Worm (Caenorhabditis elegans) whole organism, L2 larva: ENCODE data around the gene ndg-4.

ENCODE experiments used
- C34F6.9 ChIP-seq: fragments of 150-350 bp; optimal IDR thresholded peaks from 2 replicates; lab custom pipeline; 2014; ENCODE audit warnings: missing biosample characterization, missing genetic modification characterization
- F13H6.1 ChIP-seq: sonication (generic microtip); optimal IDR thresholded peaks from 2 replicates; lab custom pipeline; 2016; ENCODE audit warnings: missing genetic modification characterization, missing compliant biosample characterization
- R02D3.7 ChIP-seq: fragments of 150-350 bp; optimal IDR thresholded peaks from 2 replicates; lab custom pipeline; 2014; ENCODE audit warnings: missing biosample characterization, missing genetic modification characterization
- Y55F3AM.14 ChIP-seq: fragments of 200-800 bp; sonication (Bioruptor generic); optimal IDR thresholded peaks from 2 replicates; lab custom pipeline; 2018; ENCODE audit warnings: mild to moderate bottlenecking, missing genetic modification characterization, missing compliant biosample characterization
- ZK546.5 ChIP-seq: sonication (generic microtip); optimal IDR thresholded peaks from 2 replicates; lab custom pipeline; 2017; ENCODE audit warnings: missing biosample characterization, missing genetic modification characterization
- aly-2 ChIP-seq: fragments of 150-350 bp; optimal IDR thresholded peaks from 2 replicates; lab custom pipeline; 2014; ENCODE audit warnings: missing biosample characterization, missing genetic modification characterization
- ama-1 ChIP-seq: fragments of 150-350 bp; optimal IDR thresholded peaks from 2 replicates; lab custom pipeline; 2018; ENCODE audit warnings: inconsistent platforms
- ceh-16 ChIP-seq: fragments of 150-350 bp; optimal IDR thresholded peaks from 2 replicates; lab custom pipeline; 2014; ENCODE audit warnings: missing biosample characterization, missing genetic modification characterization
- ceh-82 ChIP-seq: fragments of 150-350 bp; optimal IDR thresholded peaks from 2 replicates; lab custom pipeline; 2014; ENCODE audit warnings: missing biosample characterization, missing genetic modification characterization
- crh-2 ChIP-seq: sonication (generic microtip); optimal IDR thresholded peaks from 2 replicates; lab custom pipeline; 2017; ENCODE audit warnings: missing biosample characterization, missing genetic modification characterization
- egl-27 ChIP-seq: sonication (generic microtip); optimal IDR thresholded peaks from 3 replicates; lab custom pipeline; 2017; ENCODE audit warnings: missing biosample characterization, missing genetic modification reagents, missing genetic modification characterization
- elt-1 ChIP-seq: fragments of 150-350 bp; optimal IDR thresholded peaks from 2 replicates; lab custom pipeline; 2014; ENCODE audit warnings: missing biosample characterization, missing genetic modification characterization
- fos-1 ChIP-seq: fragments of 150-350 bp; optimal IDR thresholded peaks from 2 replicates; lab custom pipeline; 2014; ENCODE audit warnings: missing biosample characterization, missing genetic modification characterization
- lin-11 ChIP-seq: fragments of 150-350 bp; sonication (generic microtip); optimal IDR thresholded peaks from 2 replicates; lab custom pipeline; 2014; ENCODE audit warnings: missing biosample characterization, missing genetic modification characterization, inconsistent platforms, mixed read lengths
- lin-13 ChIP-seq: fragments of 150-350 bp; optimal IDR thresholded peaks from 2 replicates; lab custom pipeline; 2014; ENCODE audit warnings: missing biosample characterization, missing genetic modification reagents, missing genetic modification characterization
- lin-39 ChIP-seq: fragments of 150-350 bp; optimal IDR thresholded peaks from 2 replicates; lab custom pipeline; 2014; ENCODE audit warnings: missing biosample characterization, missing genetic modification reagents, missing genetic modification characterization
- lsy-2 ChIP-seq, 2 experiments: fragments of 150-350 bp in 1 of 2; sonication (generic microtip) in 1 of 2; optimal IDR thresholded peaks; 2 replicates each; lab custom pipeline; 2014 to 2017; ENCODE audit warnings: missing biosample characterization in 2 of 2, missing genetic modification characterization in 2 of 2
- mab-5 ChIP-seq: fragments of 150-350 bp; optimal IDR thresholded peaks from 2 replicates; lab custom pipeline; 2014; ENCODE audit warnings: missing biosample characterization, missing genetic modification characterization
- mbf-1 ChIP-seq: sonication (generic microtip); optimal IDR thresholded peaks from 2 replicates; lab custom pipeline; 2017; ENCODE audit warnings: missing biosample characterization, missing genetic modification characterization
- mdl-1 ChIP-seq, 2 experiments: fragments of 150-350 bp in 1 of 2; sonication (generic microtip) in 1 of 2; optimal IDR thresholded peaks; 2 replicates each; lab custom pipeline; 2017; ENCODE audit warnings: missing biosample characterization in 2 of 2, missing genetic modification characterization in 2 of 2
- nhr-11 ChIP-seq: fragments of 150-350 bp; optimal IDR thresholded peaks from 2 replicates; lab custom pipeline; 2014; ENCODE audit warnings: missing biosample characterization, missing genetic modification characterization
- nhr-129 ChIP-seq: fragments of 150-350 bp; optimal IDR thresholded peaks from 2 replicates; lab custom pipeline; 2014; ENCODE audit warnings: missing biosample characterization, missing genetic modification characterization
- nhr-23 ChIP-seq: fragments of 150-350 bp; optimal IDR thresholded peaks from 2 replicates; lab custom pipeline; 2014; ENCODE audit warnings: missing biosample characterization, missing genetic modification reagents, missing genetic modification characterization
- nhr-237 ChIP-seq: fragments of 150-350 bp; optimal IDR thresholded peaks from 2 replicates; lab custom pipeline; 2014; ENCODE audit warnings: missing biosample characterization, missing genetic modification characterization
- nhr-25 ChIP-seq: fragments of 150-350 bp; sonication (generic microtip); optimal IDR thresholded peaks from 3 replicates; lab custom pipeline; 2014; ENCODE audit warnings: missing biosample characterization, missing genetic modification characterization
- nhr-6 ChIP-seq: fragments of 150-350 bp; optimal IDR thresholded peaks from 2 replicates; lab custom pipeline; 2014; ENCODE audit warnings: missing biosample characterization, missing genetic modification characterization
- nhr-77 ChIP-seq: fragments of 150-350 bp; optimal IDR thresholded peaks from 2 replicates; lab custom pipeline; 2014; ENCODE audit warnings: missing biosample characterization, missing genetic modification characterization
- peb-1 ChIP-seq: fragments of 150-350 bp; optimal IDR thresholded peaks from 2 replicates; lab custom pipeline; 2014; ENCODE audit warnings: missing biosample characterization, missing genetic modification characterization
- skn-1 ChIP-seq: sonication (generic microtip); optimal IDR thresholded peaks from 2 replicates; lab custom pipeline; 2017; ENCODE audit warnings: missing biosample characterization, missing genetic modification characterization
- sma-9 ChIP-seq, 2 experiments: fragments of 150-350 bp in 1 of 2; sonication (generic microtip) in 1 of 2; optimal IDR thresholded peaks; 2 replicates each; lab custom pipeline; 2014 to 2016; ENCODE audit warnings: missing genetic modification characterization in 2 of 2, mild to moderate bottlenecking in 1 of 2, missing biosample characterization in 1 of 2, missing compliant biosample characterization in 1 of 2, missing genetic modification reagents in 1 of 2, moderate library complexity in 1 of 2
- snpc-4 ChIP-seq: fragments of 150-350 bp; optimal IDR thresholded peaks from 2 replicates; lab custom pipeline; 2014; ENCODE audit warnings: missing biosample characterization, missing genetic modification characterization
- unc-39 ChIP-seq: fragments of 150-350 bp; optimal IDR thresholded peaks from 2 replicates; lab custom pipeline; 2014; ENCODE audit warnings: missing biosample characterization, missing genetic modification characterization
- unc-55 ChIP-seq: fragments of 150-350 bp; sonication (generic microtip); optimal IDR thresholded peaks from 3 replicates; lab custom pipeline; 2014; ENCODE audit warnings: missing biosample characterization, missing genetic modification reagents, missing genetic modification characterization
- unc-62 ChIP-seq: fragments of 150-350 bp; optimal IDR thresholded peaks from 2 replicates; lab custom pipeline; 2014; ENCODE audit warnings: missing biosample characterization, missing genetic modification reagents, missing genetic modification characterization
- zag-1 ChIP-seq: fragments of 150-350 bp; optimal IDR thresholded peaks from 2 replicates; lab custom pipeline; 2014; ENCODE audit warnings: missing biosample characterization, missing genetic modification characterization
- ztf-1 ChIP-seq: fragments of 200-800 bp; sonication (Bioruptor generic); conservative IDR thresholded peaks from 2 replicates; pipeline ENCODE4 v1.3.6; 2022; ENCODE audit warnings: missing genetic modification characterization, missing compliant biosample characterization
- ztf-4 ChIP-seq: fragments of 150-350 bp; optimal IDR thresholded peaks from 2 replicates; lab custom pipeline; 2014; ENCODE audit warnings: missing biosample characterization, missing genetic modification characterization

ndg-4 gene

DNA sequence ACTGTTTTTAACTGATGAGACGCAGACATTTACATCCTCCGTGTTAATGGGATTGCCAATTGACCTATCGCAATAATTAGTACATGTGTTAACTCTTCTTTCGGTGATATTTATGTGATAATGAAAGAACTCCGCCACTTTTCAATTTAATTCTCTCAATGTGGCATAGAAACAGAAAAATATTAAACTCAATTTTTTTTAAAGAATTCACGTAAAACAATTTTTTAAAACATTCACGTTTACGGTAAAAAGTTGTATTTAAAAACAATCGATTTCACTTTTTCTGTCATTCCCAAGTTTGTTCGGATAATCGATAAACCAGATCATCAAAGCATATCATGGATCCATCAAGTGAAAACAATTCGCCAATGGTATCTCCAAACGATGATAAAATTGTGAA lies 1.6 kb upstream of the ndg-4 start, which contains the start of gene mstr-2:
mstr-2 (plus strand) TSS at position 301 of the 400 bp plus-strand sequence.
- TF ChIP-seq C34F6.9 (tag; lab: Kevin White, UChicago) (no peak), nhr-11 (tag; lab: Kevin White, UChicago) (no peak), unc-62 (GFP tag; lab: Kevin White, UChicago) (no peak)

DNA sequence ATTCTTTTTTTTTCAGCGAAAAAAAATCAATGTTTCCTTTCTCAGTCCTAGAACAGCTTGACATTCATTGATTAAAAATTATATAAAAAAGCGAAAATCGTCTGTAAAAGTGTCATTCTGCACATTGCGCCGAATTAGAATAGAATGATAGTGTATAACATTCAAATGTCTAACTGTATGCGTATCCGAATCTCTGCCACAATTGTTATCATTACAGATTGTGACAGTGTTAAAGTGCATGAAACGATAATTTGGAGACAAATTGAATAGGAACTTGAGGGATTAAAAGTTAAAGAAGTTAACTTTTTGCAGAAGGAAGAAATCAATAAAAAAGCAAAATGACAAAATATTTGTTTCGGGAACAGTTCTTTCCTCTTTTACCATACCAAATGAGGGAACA lies 1.2 kb upstream of the ndg-4 start:
- peak; percentile 31 for TF ChIP-seq sma-9 (GFP tag; optimal IDR thresholded peaks at IDR 0.05; lab: Kevin White, UChicago)
- TF ChIP-seq sma-9 (tag; optimal IDR thresholded peaks at IDR 0.05; lab: Kevin White, UChicago): no peak
- peak; percentile 72 for TF ChIP-seq fos-1 (tag; lab: Kevin White, UChicago)
- no peak for TF ChIP-seq egl-27 (tag; lab: Kevin White, UChicago)

DNA sequence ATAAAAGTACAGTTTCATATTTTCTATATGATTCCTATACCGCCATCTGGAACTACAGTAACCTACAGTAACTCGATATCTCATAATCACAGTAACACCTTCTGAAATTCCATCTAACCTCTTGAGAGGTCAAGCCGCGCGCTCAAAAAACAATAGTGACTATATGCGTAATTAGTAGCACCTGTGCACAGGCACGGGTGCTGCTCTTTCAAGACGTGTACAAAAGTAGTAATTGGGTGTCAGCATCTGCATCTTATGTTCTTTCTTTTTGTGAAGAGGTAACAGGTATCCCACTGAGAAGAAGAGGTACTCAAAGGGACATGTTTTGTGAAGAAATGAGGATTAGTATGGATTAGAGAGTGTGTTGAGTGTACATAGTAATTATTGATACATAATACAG lies 5.8 kb downstream of the ndg-4 start:
- no peak for TF ChIP-seq nhr-237
- no peak for TF ChIP-seq Y55F3AM.14
- no peak for TF ChIP-seq crh-2 (tag; lab: Kevin White, UChicago)
- TF ChIP-seq nhr-129 (tag; lab: Kevin White, UChicago): no peak
- no peak for TF ChIP-seq unc-55 (GFP tag; lab: Kevin White, UChicago)
- TF ChIP-seq nhr-23 (tag; lab: Kevin White, UChicago): no peak
- TF ChIP-seq ztf-1 (GFP tag; lab: Robert Waterston, UW): no peak
- no peak for TF ChIP-seq ZK546.5
- no peak for TF ChIP-seq snpc-4 (tag; lab: Kevin White, UChicago)
- no peak for TF ChIP-seq lin-13

DNA sequence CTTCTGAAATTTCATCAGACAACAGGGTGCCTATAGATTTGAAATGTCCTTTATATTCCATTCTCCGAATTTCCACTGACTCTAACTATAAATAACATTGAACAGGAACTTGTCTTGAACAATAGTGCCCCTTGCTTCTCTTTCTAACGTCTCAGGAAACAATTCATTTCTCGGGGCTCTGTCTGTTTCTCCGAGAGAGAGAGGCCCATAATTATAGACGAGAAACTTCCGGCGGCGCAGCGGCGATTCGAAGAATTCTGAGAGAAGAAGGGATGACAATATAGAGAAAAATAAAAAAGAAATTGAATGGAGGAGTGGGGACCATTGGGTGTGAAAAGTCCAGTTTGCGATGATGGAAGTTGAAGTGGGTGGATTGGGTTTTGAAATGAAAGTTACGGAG lies 6.9 kb downstream of the ndg-4 start:
- TF ChIP-seq nhr-11 (tag; lab: Kevin White, UChicago) (no peak), sma-9 (GFP tag; optimal IDR thresholded peaks at IDR 0.05; lab: Kevin White, UChicago) (peak; percentile 10), sma-9 (tag; optimal IDR thresholded peaks at IDR 0.05; lab: Kevin White, UChicago) (no peak), nhr-237 (no peak), ceh-82 (tag; lab: Kevin White, UChicago) (no peak), lsy-2 (tag; optimal IDR thresholded peaks at IDR 0.05; lab: Kevin White, UChicago) (peak in 1 of 2 experiments; percentile 17), nhr-6 (tag; lab: Kevin White, UChicago) (no peak), nhr-25 (no peak), nhr-129 (tag; lab: Kevin White, UChicago) (no peak)

DNA sequence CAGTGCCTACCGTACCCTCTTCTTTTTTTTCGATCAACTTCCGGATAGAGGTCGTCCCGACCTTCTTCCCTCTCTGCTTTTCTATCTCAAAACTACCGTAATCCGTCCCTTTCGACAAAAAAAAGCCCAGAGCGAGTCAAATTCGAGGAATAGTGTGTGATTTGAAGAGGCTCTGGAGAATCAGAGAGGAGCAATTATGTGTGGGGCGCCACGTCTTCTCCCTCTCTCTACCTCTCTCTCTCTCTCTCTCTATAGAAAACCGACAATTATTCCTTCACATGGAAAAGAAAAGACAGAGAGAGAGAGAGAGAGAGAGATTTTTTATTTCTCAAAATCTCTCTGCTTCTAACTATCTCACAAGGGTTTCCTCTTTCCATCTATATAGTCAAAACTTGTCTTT lies 10.6 kb downstream of the ndg-4 start:
- TF ChIP-seq aly-2 (tag; lab: Kevin White, UChicago) (no peak), ztf-1 (GFP tag; lab: Robert Waterston, UW) (no peak), nhr-25 (peak; percentile 79), mbf-1 (no peak), C34F6.9 (tag; lab: Kevin White, UChicago) (peak; percentile 19), mab-5 (tag; lab: Kevin White, UChicago) (no peak), fos-1 (tag; lab: Kevin White, UChicago) (no peak), ceh-16 (tag; lab: Kevin White, UChicago) (no peak), nhr-6 (tag; lab: Kevin White, UChicago) (peak; percentile 4), lin-39 (no peak), lin-11 (tag; lab: Kevin White, UChicago) (no peak), elt-1 (tag; lab: Kevin White, UChicago) (no peak), peb-1 (tag; lab: Kevin White, UChicago) (no peak), lsy-2 (tag; optimal IDR thresholded peaks at IDR 0.05; lab: Kevin White, UChicago) (peak; percentile 29 to 83), sma-9 (GFP tag; optimal IDR thresholded peaks at IDR 0.05; lab: Kevin White, UChicago) (peak; percentile 2), sma-9 (tag; optimal IDR thresholded peaks at IDR 0.05; lab: Kevin White, UChicago) (no peak), F13H6.1 (tag; lab: Kevin White, UChicago) (peak; percentile 42), crh-2 (tag; lab: Kevin White, UChicago) (peak; percentile 39)
- TF ChIP-seq, all 48 proteins: peak for 7

DNA sequence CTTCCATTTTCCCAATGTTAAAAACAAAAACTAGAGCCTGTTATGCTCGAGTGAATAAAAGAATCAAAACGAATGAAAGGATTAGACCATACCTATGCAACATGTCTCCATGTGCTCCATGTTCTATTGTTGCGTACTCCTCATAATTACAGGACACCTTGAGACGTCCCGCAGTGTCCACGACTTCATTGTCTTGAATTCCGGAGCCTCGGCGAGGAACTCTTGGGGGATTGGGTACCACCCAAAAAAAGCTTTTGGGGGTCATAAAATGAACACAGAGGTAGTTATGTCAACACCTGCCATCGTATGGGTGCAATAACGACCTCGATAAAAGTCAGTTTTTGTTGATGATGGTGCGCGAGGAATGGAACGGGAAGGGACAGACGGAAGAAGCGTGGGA lies 12.3 kb downstream of the ndg-4 start:
- TF ChIP-seq mbf-1: no peak
- TF ChIP-seq nhr-6 (tag; lab: Kevin White, UChicago): no peak
- TF ChIP-seq, all 48 proteins: peak for 0

DNA sequence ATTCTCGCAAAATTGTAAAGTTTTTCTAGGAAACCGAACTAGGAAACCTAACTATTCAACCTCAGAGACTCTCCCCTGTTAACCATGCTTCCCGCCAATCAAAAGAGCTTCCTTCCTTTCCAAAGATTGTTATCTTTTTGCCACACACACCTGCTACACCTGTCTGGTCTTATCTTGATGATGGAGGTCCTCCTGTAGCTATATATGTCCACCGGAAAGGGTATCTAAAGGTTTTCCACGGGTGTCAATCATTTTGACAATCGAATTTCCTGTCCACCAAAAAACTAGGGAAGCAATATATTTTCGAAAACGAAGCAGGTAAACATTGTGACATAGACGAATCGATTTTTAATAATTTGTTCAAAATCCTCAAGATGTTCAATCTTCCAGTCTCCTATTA lies 13.4 kb downstream of the ndg-4 start:
- TF ChIP-seq Y55F3AM.14 (no peak), unc-55 (GFP tag; lab: Kevin White, UChicago) (no peak), lin-11 (tag; lab: Kevin White, UChicago) (no peak), skn-1 (tag; lab: Kevin White, UChicago) (no peak), nhr-11 (tag; lab: Kevin White, UChicago) (no peak), R02D3.7 (tag; lab: Kevin White, UChicago) (no peak), nhr-25 (peak; percentile 21), ztf-1 (GFP tag; lab: Robert Waterston, UW) (no peak), ztf-4 (tag; lab: Kevin White, UChicago) (no peak), nhr-77 (tag; lab: Kevin White, UChicago) (no peak), fos-1 (tag; lab: Kevin White, UChicago) (no peak), mdl-1 (tag; optimal IDR thresholded peaks at IDR 0.05; lab: Kevin White, UChicago) (no peak), zag-1 (tag; lab: Kevin White, UChicago) (no peak), unc-39 (tag; lab: Kevin White, UChicago) (no peak), nhr-129 (tag; lab: Kevin White, UChicago) (no peak), ceh-16 (tag; lab: Kevin White, UChicago) (peak; percentile 30), ama-1 (no peak)
